Fruit fly (Drosophila melanogaster) whole organism, embryonic: Measurements from ENCODE around the gene Sec10.

ENCODE experiments used
- Blimp-1 ChIP-seq: fragments of 200-800 bp; sonication (Bioruptor generic); optimal IDR thresholded peaks from 3 replicates; lab custom pipeline; 2018; ENCODE audit warnings: missing biosample characterization, missing genetic modification characterization, mild to moderate bottlenecking, moderate library complexity, missing genetic modification reagents
- CG10959 ChIP-seq: fragments of 200-800 bp; sonication (Bioruptor generic); IDR thresholded peaks from 2 replicates; pipeline ENCODE4 v1.3.6; 2022; ENCODE audit warnings: missing biosample characterization, missing genetic modification characterization
- CG13123 ChIP-seq: fragments of 200-800 bp; sonication (Bioruptor generic); optimal IDR thresholded peaks from 2 replicates; lab custom pipeline; 2016; ENCODE audit warnings: missing biosample characterization, missing genetic modification characterization
- CG13775 ChIP-seq: fragments of 200-800 bp; sonication (Bioruptor generic); optimal IDR thresholded peaks from 3 replicates; lab custom pipeline; 2017; ENCODE audit warnings: missing biosample characterization, mild to moderate bottlenecking, missing genetic modification characterization
- CG13894 ChIP-seq: fragments of 200-800 bp; sonication (Bioruptor generic); optimal IDR thresholded peaks from 3 replicates; lab custom pipeline; 2018; ENCODE audit warnings: missing biosample characterization, mild to moderate bottlenecking, missing genetic modification characterization, moderate library complexity
- CG14050 ChIP-seq: fragments of 200-800 bp; sonication (Bioruptor generic); IDR thresholded peaks from 3 replicates; pipeline ENCODE4 v1.3.6; 2022; ENCODE audit warnings: missing biosample characterization, missing genetic modification characterization
- CG16815 ChIP-seq: fragments of 200-800 bp; sonication (Bioruptor generic); optimal IDR thresholded peaks from 3 replicates; lab custom pipeline; 2017; ENCODE audit warnings: missing biosample characterization, mild to moderate bottlenecking, missing genetic modification characterization
- CG17568 ChIP-seq: fragments of 200-800 bp; sonication (Bioruptor generic); optimal IDR thresholded peaks from 2 replicates; lab custom pipeline; 2018; ENCODE audit warnings: missing biosample characterization, mild to moderate bottlenecking, missing genetic modification characterization, moderate library complexity
- CG1792 ChIP-seq: fragments of 200-800 bp; sonication (Bioruptor generic); optimal IDR thresholded peaks from 2 replicates; lab custom pipeline; 2016; ENCODE audit warnings: missing biosample characterization, missing genetic modification characterization
- CG18599 ChIP-seq: fragments of 200-800 bp; sonication (Bioruptor generic); optimal IDR thresholded peaks from 3 replicates; lab custom pipeline; 2017; ENCODE audit warnings: missing biosample characterization, missing genetic modification characterization, mild to moderate bottlenecking, moderate library complexity, missing genetic modification reagents
- CG3281 ChIP-seq: fragments of 200-800 bp; sonication (Bioruptor generic); optimal IDR thresholded peaks from 3 replicates; lab custom pipeline; 2017; ENCODE audit warnings: missing biosample characterization, mild to moderate bottlenecking, missing genetic modification characterization
- CG4820 ChIP-seq: fragments of 200-800 bp; sonication (Bioruptor generic); optimal IDR thresholded peaks from 3 replicates; lab custom pipeline; 2016; ENCODE audit warnings: missing biosample characterization, missing genetic modification characterization
- CG6765 ChIP-seq: fragments of 200-800 bp; sonication (Bioruptor generic); optimal IDR thresholded peaks from 3 replicates; lab custom pipeline; 2017; ENCODE audit warnings: missing biosample characterization, mild to moderate bottlenecking, missing genetic modification characterization
- CG8478 ChIP-seq: fragments of >200 bp; optimal IDR thresholded peaks from 2 replicates; lab custom pipeline; 2018
- Camta ChIP-seq: fragments of 200-800 bp; sonication (Bioruptor generic); optimal IDR thresholded peaks from 2 replicates; lab custom pipeline; 2016; ENCODE audit warnings: missing biosample characterization, missing genetic modification characterization
- Dll ChIP-seq: fragments of 200-800 bp; sonication (Bioruptor generic); IDR thresholded peaks from 4 replicates; pipeline ENCODE4 v1.3.6; 2022; ENCODE audit warnings: missing biosample characterization, missing genetic modification characterization; ENCODE audit not compliant: partially characterized antibody
- E2f2 ChIP-seq: fragments of 200-800 bp; sonication (Bioruptor generic); IDR thresholded peaks from 2 replicates; pipeline ENCODE4 v1.3.6; 2022; ENCODE audit warnings: missing biosample characterization, missing genetic modification characterization
- HLH3B ChIP-seq: fragments of 200-800 bp; sonication (Bioruptor generic); IDR thresholded peaks from 2 replicates; pipeline ENCODE4 v1.3.6; 2022; ENCODE audit warnings: missing biosample characterization, missing genetic modification characterization
- Hand ChIP-seq: fragments of 200-800 bp; sonication (Bioruptor generic); optimal IDR thresholded peaks from 2 replicates; lab custom pipeline; 2017; ENCODE audit warnings: mild to moderate bottlenecking, missing biosample characterization, missing genetic modification reagents, missing genetic modification characterization
- Mrtf ChIP-seq: fragments of 200-800 bp; sonication (Bioruptor generic); IDR thresholded peaks from 3 replicates; pipeline ENCODE4 v1.3.6; 2022; ENCODE audit warnings: missing biosample characterization, missing genetic modification characterization
- Stat92E ChIP-seq, 3 experiments: fragments of >200 bp in 2 of 3; fragments of 200-800 bp in 1 of 3; sonication (Bioruptor generic) in 1 of 3; optimal IDR thresholded peaks; 2 replicates each; lab custom pipeline; 2017 to 2019; ENCODE audit warnings: missing biosample characterization in 3 of 3, missing genetic modification characterization in 3 of 3, mild to moderate bottlenecking in 1 of 3, moderate library complexity in 1 of 3
- Usf ChIP-seq: fragments of 200-800 bp; sonication (Bioruptor generic); optimal IDR thresholded peaks from 2 replicates; lab custom pipeline; 2017; ENCODE audit warnings: missing genotype, missing biosample characterization, missing genetic modification characterization
- al ChIP-seq: fragments of 200-800 bp; sonication (Bioruptor generic); IDR thresholded peaks from 2 replicates; pipeline ENCODE4 v1.3.6; 2022; ENCODE audit warnings: missing biosample characterization, missing genetic modification characterization
- ash1 ChIP-seq: fragments of 200-800 bp; sonication (Bioruptor generic); optimal IDR thresholded peaks from 2 replicates; lab custom pipeline; 2018; ENCODE audit warnings: missing biosample characterization, mild to moderate bottlenecking, missing genetic modification characterization
- bigmax ChIP-seq: fragments of 200-800 bp; sonication (Bioruptor generic); optimal IDR thresholded peaks from 2 replicates; lab custom pipeline; 2018; ENCODE audit warnings: missing biosample characterization, mild to moderate bottlenecking, missing genetic modification characterization
- cas ChIP-seq: fragments of 200-800 bp; sonication (Bioruptor generic); IDR thresholded peaks from 2 replicates; pipeline ENCODE4 v1.3.6; 2022; ENCODE audit warnings: missing biosample characterization, missing genetic modification characterization
- cato ChIP-seq: fragments of 200-800 bp; sonication (Bioruptor generic); optimal IDR thresholded peaks from 2 replicates; lab custom pipeline; 2016; ENCODE audit warnings: missing biosample characterization, missing genetic modification characterization, borderline replicate concordance
- cg ChIP-seq: fragments of 200-800 bp; sonication (Bioruptor generic); optimal IDR thresholded peaks from 3 replicates; lab custom pipeline; 2019; ENCODE audit warnings: missing biosample characterization, mild to moderate bottlenecking, missing genetic modification characterization, moderate library complexity
- dmrt99B ChIP-seq: fragments of 200-800 bp; sonication (Bioruptor generic); optimal IDR thresholded peaks from 2 replicates; lab custom pipeline; 2018; ENCODE audit warnings: missing biosample characterization, mild to moderate bottlenecking, missing genetic modification characterization, moderate library complexity
- gcm ChIP-seq: fragments of 200-800 bp; sonication (Bioruptor generic); optimal IDR thresholded peaks from 2 replicates; lab custom pipeline; 2019; ENCODE audit warnings: missing biosample characterization, mild to moderate bottlenecking, missing genetic modification characterization, moderate library complexity
- gt ChIP-seq: fragments of 200-800 bp; sonication (Bioruptor generic); IDR thresholded peaks from 2 replicates; pipeline ENCODE4 v1.3.6; 2022; ENCODE audit warnings: missing biosample characterization, missing genetic modification characterization
- hb ChIP-seq: fragments of 200-800 bp; sonication (Bioruptor generic); IDR thresholded peaks from 3 replicates; pipeline ENCODE4 v1.3.6; 2022; ENCODE audit warnings: missing biosample characterization, missing genetic modification characterization; ENCODE audit not compliant: partially characterized antibody
- her ChIP-seq: fragments of 200-800 bp; sonication (Bioruptor generic); optimal IDR thresholded peaks from 2 replicates; lab custom pipeline; 2016; ENCODE audit warnings: missing biosample characterization, missing genetic modification characterization
- ind ChIP-seq: fragments of 200-800 bp; sonication (Bioruptor generic); optimal IDR thresholded peaks from 3 replicates; lab custom pipeline; 2016; ENCODE audit warnings: missing biosample characterization, missing genetic modification characterization
- insv ChIP-seq, 2 experiments: fragments of 200-800 bp; sonication (Bioruptor generic); optimal IDR thresholded peaks; 3 replicates each; lab custom pipeline; 2016 to 2018; ENCODE audit warnings: missing biosample characterization in 2 of 2, missing genetic modification characterization in 2 of 2
- inv ChIP-seq: fragments of 200-800 bp; sonication (Bioruptor generic); IDR thresholded peaks from 2 replicates; pipeline ENCODE4 v1.3.6; 2022; ENCODE audit warnings: missing biosample characterization, missing genetic modification characterization; ENCODE audit not compliant: partially characterized antibody
- lmd ChIP-seq: fragments of 200-800 bp; sonication (Bioruptor generic); IDR thresholded peaks from 2 replicates; pipeline ENCODE4 v1.3.6; 2022; ENCODE audit warnings: missing biosample characterization, missing genetic modification characterization
- lola ChIP-seq, 3 experiments: fragments of >200 bp in 2 of 3; fragments of 200-800 bp in 1 of 3; sonication (Bioruptor generic) in 1 of 3; optimal IDR thresholded peaks; 2 replicates each; lab custom pipeline; 2017 to 2019; ENCODE audit warnings: missing biosample characterization in 3 of 3, missing genetic modification characterization in 3 of 3, mild to moderate bottlenecking in 1 of 3, moderate library complexity in 1 of 3
- mam ChIP-seq: fragments of 200-800 bp; sonication (Bioruptor generic); optimal IDR thresholded peaks from 3 replicates; lab custom pipeline; 2016; ENCODE audit warnings: missing biosample characterization, missing genetic modification characterization
- mirr ChIP-seq: fragments of 200-800 bp; sonication (Bioruptor generic); optimal IDR thresholded peaks from 3 replicates; lab custom pipeline; 2018; ENCODE audit warnings: missing biosample characterization, mild to moderate bottlenecking, missing genetic modification characterization
- onecut ChIP-seq: fragments of 200-800 bp; sonication (Bioruptor generic); IDR thresholded peaks from 2 replicates; pipeline ENCODE4 v1.3.6; 2022; ENCODE audit warnings: missing biosample characterization, missing genetic modification characterization
- pita ChIP-seq: fragments of 200-800 bp; sonication (Bioruptor generic); optimal IDR thresholded peaks from 2 replicates; lab custom pipeline; 2017; ENCODE audit warnings: missing biosample characterization, mild to moderate bottlenecking, missing genetic modification characterization
- scrt ChIP-seq: fragments of 200-800 bp; sonication (Bioruptor generic); optimal IDR thresholded peaks from 2 replicates; lab custom pipeline; 2018; ENCODE audit warnings: missing biosample characterization, mild to moderate bottlenecking, missing genetic modification characterization, moderate library complexity
- sima ChIP-seq: fragments of 200-800 bp; sonication (Bioruptor generic); optimal IDR thresholded peaks from 2 replicates; lab custom pipeline; 2016; ENCODE audit warnings: missing biosample characterization, missing genetic modification characterization
- stc ChIP-seq: fragments of 200-800 bp; sonication (Bioruptor generic); IDR thresholded peaks from 2 replicates; pipeline ENCODE4 v1.3.6; 2022; ENCODE audit warnings: missing biosample characterization, missing genetic modification characterization
- sug ChIP-seq: fragments of 200-800 bp; optimal IDR thresholded peaks from 2 replicates; lab custom pipeline; 2019; ENCODE audit warnings: missing biosample characterization, mild to moderate bottlenecking, missing genetic modification characterization, moderate library complexity
- toy ChIP-seq: fragments of 200-800 bp; sonication (Bioruptor generic); IDR thresholded peaks from 2 replicates; pipeline ENCODE4 v1.3.6; 2022; ENCODE audit warnings: missing biosample characterization, missing genetic modification characterization
- wdn ChIP-seq: fragments of 200-800 bp; sonication (Bioruptor generic); IDR thresholded peaks from 2 replicates; pipeline ENCODE4 v1.3.6; 2022; ENCODE audit warnings: missing biosample characterization, missing genetic modification characterization
- zen ChIP-seq: fragments of 200-800 bp; sonication (Bioruptor generic); optimal IDR thresholded peaks from 3 replicates; lab custom pipeline; 2018; ENCODE audit warnings: missing biosample characterization, mild to moderate bottlenecking, missing genetic modification characterization, moderate library complexity
- zf30C ChIP-seq: fragments of 200-800 bp; sonication (Bioruptor generic); optimal IDR thresholded peaks from 3 replicates; lab custom pipeline; 2018; ENCODE audit warnings: missing biosample characterization, mild to moderate bottlenecking, missing genetic modification characterization

Sec10 gene

dm6 chr3R:24108902-24109389 is 25.7 kb upstream of the Sec10 start, which contains the start of the genes eIF4EHP and CG18428 (continued):
- no peak for TF ChIP-seq al
- TF ChIP-seq CG13123 (GFP tag; lab: Kevin White, UChicago), result peak; percentile 97
- TF ChIP-seq cg (GFP tag; lab: Kevin White, UChicago), result peak; percentile 54
- peak; percentile 36 for TF ChIP-seq sima (GFP tag; lab: Kevin White, UChicago)
- no peak for TF ChIP-seq gt
- TF ChIP-seq lola (GFP tag; optimal IDR thresholded peaks at IDR 0.05; lab: Kevin White, UChicago), result peak in 1 of 3 experiments; percentile 100
- TF ChIP-seq her (GFP tag; lab: Kevin White, UChicago), result peak; percentile 75
- peak; percentile 96 for TF ChIP-seq CG4820 (GFP tag; lab: Kevin White, UChicago)
- peak; percentile 100 for TF ChIP-seq gcm (GFP tag; lab: Kevin White, UChicago)
- no peak; the same call in none of the 2 replicates for TF ChIP-seq wdn (GFP tag; lab: Robert Waterston, UW)
- TF ChIP-seq mam (GFP tag; lab: Kevin White, UChicago), result peak; percentile 94
- no peak for TF ChIP-seq stc (GFP tag; lab: Robert Waterston, UW)
- TF ChIP-seq scrt, result peak; percentile 99
- peak; percentile 99 for TF ChIP-seq CG16815
- peak; percentile 99 for TF ChIP-seq ind
- TF ChIP-seq Dll (GFP tag; lab: Robert Waterston, UW), result no peak
- peak; percentile 99 for TF ChIP-seq CG13894
- peak; percentile 99 for TF ChIP-seq CG13775 (GFP tag; lab: Kevin White, UChicago)
- TF ChIP-seq inv (GFP tag; lab: Robert Waterston, UW), result no peak
- TF ChIP-seq CG10959 (GFP tag; lab: Robert Waterston, UW), result no peak; the same call in 1 of the 2 replicates
- TF ChIP-seq CG18599 (GFP tag; lab: Kevin White, UChicago), result peak; percentile 100
- no peak; the same call in 1 of the 3 replicates for TF ChIP-seq Mrtf (GFP tag; lab: Robert Waterston, UW)
- TF ChIP-seq Usf (GFP tag; lab: Kevin White, UChicago), result peak; percentile 99
- peak in 1 of 3 experiments; percentile 98 for TF ChIP-seq Stat92E (GFP tag; optimal IDR thresholded peaks at IDR 0.05; lab: Kevin White, UChicago)
- peak; percentile 100 for TF ChIP-seq CG3281 (GFP tag; lab: Kevin White, UChicago)
- no peak for TF ChIP-seq pita (GFP tag; lab: Kevin White, UChicago)
- no peak for TF ChIP-seq CG14050
- TF ChIP-seq sug (tag; lab: Kevin White, UChicago), result peak; percentile 99
- TF ChIP-seq E2f2 (GFP tag; lab: Robert Waterston, UW), result no peak
- peak; percentile 81 for TF ChIP-seq CG1792 (GFP tag; lab: Kevin White, UChicago)
- peak in 1 of 2 experiments; percentile 88 for TF ChIP-seq insv (GFP tag; optimal IDR thresholded peaks at IDR 0.05; lab: Kevin White, UChicago)
- no peak for TF ChIP-seq hb (GFP tag; lab: Robert Waterston, UW)
- TF ChIP-seq cas (GFP tag; lab: Robert Waterston, UW), result no peak
- no peak for TF ChIP-seq HLH3B
- peak; percentile 98 for TF ChIP-seq CG6765
- no peak for TF ChIP-seq lmd
- peak; percentile 98 for TF ChIP-seq Blimp-1
- peak; percentile 89 for TF ChIP-seq Camta
- TF ChIP-seq toy, result no peak; the same call in 1 of the 2 replicates
- TF ChIP-seq CG17568, result peak; percentile 98
- peak; percentile 99 for TF ChIP-seq zen
- peak; percentile 68 for TF ChIP-seq zf30C (GFP tag; lab: Kevin White, UChicago)
- TF ChIP-seq bigmax (GFP tag; lab: Kevin White, UChicago), result peak; percentile 67
- TF ChIP-seq ash1 (GFP tag; lab: Kevin White, UChicago), result peak; percentile 92
- peak; percentile 99 for TF ChIP-seq dmrt99B (tag; lab: Kevin White, UChicago)
- TF ChIP-seq mirr (GFP tag; lab: Kevin White, UChicago), result peak; percentile 98
- TF ChIP-seq Hand (GFP tag; lab: Kevin White, UChicago), result peak; percentile 99
- peak; percentile 98 for TF ChIP-seq cato
- peak; percentile 97 for TF ChIP-seq onecut (GFP tag; lab: Robert Waterston, UW)
- TF ChIP-seq CG8478 (lab: Kevin White, UChicago), result no peak
